Fruit fly (Drosophila melanogaster) whole organism, embryonic: ENCODE data around the gene CG4594.

ENCODE experiments used
- CG17568 ChIP-seq: fragments of 200-800 bp; sonication (Bioruptor generic); optimal IDR thresholded peaks from 2 replicates; lab custom pipeline; 2018; ENCODE audit warnings: missing biosample characterization, mild to moderate bottlenecking, missing genetic modification characterization, moderate library complexity
- CG1792 ChIP-seq: fragments of 200-800 bp; sonication (Bioruptor generic); optimal IDR thresholded peaks from 2 replicates; lab custom pipeline; 2016; ENCODE audit warnings: missing biosample characterization, missing genetic modification characterization
- CG2116 ChIP-seq: fragments of 200-800 bp; sonication (Bioruptor generic); optimal IDR thresholded peaks from 3 replicates; lab custom pipeline; 2018; ENCODE audit warnings: missing biosample characterization, mild to moderate bottlenecking, missing genetic modification characterization
- CG2712 ChIP-seq: fragments of 200-800 bp; optimal IDR thresholded peaks from 3 replicates; lab custom pipeline; 2019; ENCODE audit warnings: missing biosample characterization, mild to moderate bottlenecking, missing genetic modification characterization, moderate library complexity
- CG34376 ChIP-seq: fragments of 200-800 bp; sonication (Bioruptor generic); optimal IDR thresholded peaks from 2 replicates; lab custom pipeline; 2018; ENCODE audit warnings: missing biosample characterization, mild to moderate bottlenecking, missing genetic modification characterization
- CG3995 ChIP-seq: fragments of 200-800 bp; sonication (Bioruptor generic); optimal IDR thresholded peaks from 3 replicates; lab custom pipeline; 2016; ENCODE audit warnings: missing biosample characterization, missing genetic modification characterization
- CG4707 ChIP-seq: fragments of 200-800 bp; sonication (Bioruptor generic); optimal IDR thresholded peaks from 2 replicates; lab custom pipeline; 2018; ENCODE audit warnings: missing biosample characterization, mild to moderate bottlenecking, missing genetic modification characterization, moderate library complexity
- CG6689 ChIP-seq: fragments of 200-800 bp; sonication (Bioruptor generic); IDR thresholded peaks from 2 replicates; pipeline ENCODE4 v1.3.6; 2022; ENCODE audit warnings: missing biosample characterization, missing genetic modification characterization
- CG6813 ChIP-seq: fragments of 200-800 bp; sonication (Bioruptor generic); optimal IDR thresholded peaks from 2 replicates; lab custom pipeline; 2017; ENCODE audit warnings: missing biosample characterization, missing genetic modification characterization, mild to moderate bottlenecking, moderate library complexity, missing genetic modification reagents
- CG7839 ChIP-seq: fragments of 200-800 bp; sonication (Bioruptor generic); optimal IDR thresholded peaks from 3 replicates; lab custom pipeline; 2018; ENCODE audit warnings: missing biosample characterization, mild to moderate bottlenecking, missing genetic modification characterization, moderate library complexity
- CG9727 ChIP-seq: fragments of 200-800 bp; sonication (Bioruptor generic); optimal IDR thresholded peaks from 3 replicates; lab custom pipeline; 2017; ENCODE audit warnings: missing biosample characterization, mild to moderate bottlenecking, missing genetic modification characterization
- CG9817 ChIP-seq: fragments of 200-800 bp; sonication (Bioruptor generic); optimal IDR thresholded peaks from 2 replicates; lab custom pipeline; 2018; ENCODE audit warnings: missing biosample characterization, mild to moderate bottlenecking, missing genetic modification characterization, moderate library complexity
- CHES-1-like ChIP-seq: fragments of 200-800 bp; sonication (Bioruptor generic); optimal IDR thresholded peaks from 2 replicates; lab custom pipeline; 2016; ENCODE audit warnings: missing biosample characterization, missing genetic modification characterization
- D ChIP-seq, 2 experiments: fragments of 200-800 bp in 1 of 2; fragments of >200 bp in 1 of 2; sonication (Bioruptor generic) in 1 of 2; optimal IDR thresholded peaks; 2 replicates in 1 of 2; 3 replicates in 1 of 2; lab custom pipeline; 2017; ENCODE audit warnings: mild to moderate bottlenecking in 1 of 2, missing biosample characterization in 1 of 2, missing genetic modification characterization in 1 of 2, missing genetic modification reagents in 1 of 2
- Dad ChIP-seq: fragments of 200-800 bp; sonication (Bioruptor generic); optimal IDR thresholded peaks from 3 replicates; lab custom pipeline; 2016; ENCODE audit warnings: missing biosample characterization, missing genetic modification characterization
- Deaf1 ChIP-seq: fragments of 200-800 bp; optimal IDR thresholded peaks from 3 replicates; lab custom pipeline; 2019; ENCODE audit warnings: missing biosample characterization, mild to moderate bottlenecking, missing genetic modification characterization, moderate library complexity
- Dfd ChIP-seq, 2 experiments: fragments of >200 bp; optimal IDR thresholded peaks; 2 replicates each; lab custom pipeline; 2017; ENCODE audit warnings: missing biosample characterization in 2 of 2, missing genetic modification characterization in 2 of 2
- Dip3 ChIP-seq: fragments of 200-800 bp; sonication (Bioruptor generic); optimal IDR thresholded peaks from 3 replicates; lab custom pipeline; 2016; ENCODE audit warnings: missing biosample characterization, missing genetic modification characterization
- Doc2 ChIP-seq: fragments of 200-800 bp; sonication (Bioruptor generic); IDR thresholded peaks from 2 replicates; pipeline ENCODE4 v1.3.6; 2022; ENCODE audit warnings: missing biosample characterization, missing genetic modification characterization
- Doc3 ChIP-seq: fragments of 200-800 bp; sonication (Bioruptor generic); IDR thresholded peaks from 3 replicates; pipeline ENCODE4 v1.3.6; 2022; ENCODE audit warnings: missing biosample characterization, missing genetic modification characterization; ENCODE audit not compliant: partially characterized antibody
- E2f2 ChIP-seq: fragments of 200-800 bp; sonication (Bioruptor generic); IDR thresholded peaks from 2 replicates; pipeline ENCODE4 v1.3.6; 2022; ENCODE audit warnings: missing biosample characterization, missing genetic modification characterization
- Fer2 ChIP-seq: fragments of 200-800 bp; sonication (Bioruptor generic); optimal IDR thresholded peaks from 2 replicates; lab custom pipeline; 2018; ENCODE audit warnings: missing biosample characterization, mild to moderate bottlenecking, missing genetic modification characterization, moderate library complexity
- HHEX ChIP-seq: fragments of 200-800 bp; sonication (Bioruptor generic); optimal IDR thresholded peaks from 3 replicates; lab custom pipeline; 2017; ENCODE audit warnings: missing biosample characterization, mild to moderate bottlenecking, missing genetic modification characterization, missing genetic modification reagents
- HLH4C ChIP-seq: fragments of 200-800 bp; sonication (Bioruptor generic); IDR thresholded peaks from 3 replicates; pipeline ENCODE4 v1.3.6; 2022; ENCODE audit warnings: missing biosample characterization, missing genetic modification characterization; ENCODE audit not compliant: partially characterized antibody
- Hr3 ChIP-seq: fragments of 200-800 bp; sonication (Bioruptor generic); optimal IDR thresholded peaks from 3 replicates; lab custom pipeline; 2016; ENCODE audit warnings: missing biosample characterization, missing genetic modification characterization
- Myb ChIP-seq: fragments of 200-800 bp; sonication (Bioruptor generic); optimal IDR thresholded peaks from 2 replicates; lab custom pipeline; 2016; ENCODE audit warnings: missing biosample characterization, missing genetic modification characterization
- Optix ChIP-seq: fragments of 200-800 bp; sonication (Bioruptor generic); IDR thresholded peaks from 3 replicates; pipeline ENCODE4 v1.3.6; 2022; ENCODE audit warnings: missing biosample characterization, missing genetic modification characterization
- Stat92E ChIP-seq, 3 experiments: fragments of >200 bp in 2 of 3; fragments of 200-800 bp in 1 of 3; sonication (Bioruptor generic) in 1 of 3; optimal IDR thresholded peaks; 2 replicates each; lab custom pipeline; 2017 to 2019; ENCODE audit warnings: missing biosample characterization in 3 of 3, missing genetic modification characterization in 3 of 3, mild to moderate bottlenecking in 1 of 3, moderate library complexity in 1 of 3
- az2 ChIP-seq: fragments of 200-800 bp; sonication (Bioruptor generic); optimal IDR thresholded peaks from 3 replicates; lab custom pipeline; 2016; ENCODE audit warnings: missing biosample characterization, missing genetic modification characterization
- bowl ChIP-seq: fragments of 200-800 bp; sonication (Bioruptor generic); IDR thresholded peaks from 2 replicates; pipeline ENCODE4 v1.3.6; 2022; ENCODE audit warnings: missing biosample characterization, missing genetic modification characterization
- bsh ChIP-seq, 2 experiments: fragments of 200-800 bp; sonication (Bioruptor generic); optimal IDR thresholded peaks; 2 replicates each; lab custom pipeline; 2017 to 2018; ENCODE audit warnings: mild to moderate bottlenecking in 2 of 2, missing biosample characterization in 2 of 2, missing genetic modification characterization in 2 of 2, moderate library complexity in 1 of 2
- corto ChIP-seq: fragments of 200-800 bp; sonication (Bioruptor generic); optimal IDR thresholded peaks from 2 replicates; lab custom pipeline; 2016; ENCODE audit warnings: missing biosample characterization, mild to moderate bottlenecking, missing genetic modification characterization, moderate library complexity
- croc ChIP-seq: fragments of 200-800 bp; sonication (Bioruptor generic); conservative IDR thresholded peaks from 3 replicates; pipeline ENCODE4 v1.3.6; 2022; ENCODE audit warnings: missing biosample characterization, missing genetic modification characterization
- cwo ChIP-seq: fragments of 200-800 bp; sonication (Bioruptor generic); optimal IDR thresholded peaks from 3 replicates; lab custom pipeline; 2017; ENCODE audit warnings: missing biosample characterization, missing genetic modification characterization, mild to moderate bottlenecking, moderate library complexity, missing genetic modification reagents
- dm ChIP-seq: fragments of 200-800 bp; sonication (Bioruptor generic); optimal IDR thresholded peaks from 3 replicates; lab custom pipeline; 2016; ENCODE audit warnings: missing biosample characterization, missing genetic modification characterization
- dmrt11E ChIP-seq: fragments of 200-800 bp; sonication (Bioruptor generic); optimal IDR thresholded peaks from 3 replicates; lab custom pipeline; 2018; ENCODE audit warnings: missing biosample characterization, mild to moderate bottlenecking, missing genetic modification characterization, moderate library complexity
- fd102C ChIP-seq: fragments of 200-800 bp; sonication (Bioruptor generic); optimal IDR thresholded peaks from 2 replicates; lab custom pipeline; 2018; ENCODE audit warnings: missing biosample characterization, mild to moderate bottlenecking, missing genetic modification characterization, moderate library complexity
- gem ChIP-seq: fragments of 200-800 bp; sonication (Bioruptor generic); optimal IDR thresholded peaks from 2 replicates; lab custom pipeline; 2019; ENCODE audit warnings: missing biosample characterization, mild to moderate bottlenecking, missing genetic modification characterization, moderate library complexity
- hkb ChIP-seq, 2 experiments: fragments of 200-800 bp in 1 of 2; fragments of >200 bp in 1 of 2; sonication (Bioruptor generic) in 1 of 2; IDR thresholded peaks in 1 of 2; optimal IDR thresholded peaks in 1 of 2; 2 replicates each; pipeline versions ENCODE4 v1.3.6 to Lab custom; 2017 to 2022; ENCODE audit warnings: missing biosample characterization in 1 of 2, missing genetic modification characterization in 1 of 2
- insv ChIP-seq, 2 experiments: fragments of 200-800 bp; sonication (Bioruptor generic); optimal IDR thresholded peaks; 3 replicates each; lab custom pipeline; 2016 to 2018; ENCODE audit warnings: missing biosample characterization in 2 of 2, missing genetic modification characterization in 2 of 2
- jumu ChIP-seq: fragments of 200-800 bp; sonication (Bioruptor generic); optimal IDR thresholded peaks from 3 replicates; lab custom pipeline; 2016; ENCODE audit warnings: missing biosample characterization, missing genetic modification characterization
- kay ChIP-seq: fragments of 200-800 bp; sonication (Bioruptor generic); optimal IDR thresholded peaks from 2 replicates; lab custom pipeline; 2016; ENCODE audit warnings: missing biosample characterization, missing genetic modification characterization
- nom ChIP-seq: fragments of 200-800 bp; sonication (Bioruptor generic); optimal IDR thresholded peaks from 2 replicates; lab custom pipeline; 2017; ENCODE audit warnings: missing biosample characterization, missing genetic modification characterization, mild to moderate bottlenecking, moderate library complexity, missing genetic modification reagents
- pita ChIP-seq: fragments of 200-800 bp; sonication (Bioruptor generic); optimal IDR thresholded peaks from 2 replicates; lab custom pipeline; 2017; ENCODE audit warnings: missing biosample characterization, mild to moderate bottlenecking, missing genetic modification characterization
- pros ChIP-seq: fragments of 200-800 bp; sonication (Bioruptor generic); optimal IDR thresholded peaks from 3 replicates; lab custom pipeline; 2019; ENCODE audit warnings: missing biosample characterization, mild to moderate bottlenecking, missing genetic modification characterization, moderate library complexity
- schlank ChIP-seq: fragments of 200-800 bp; sonication (Bioruptor generic); optimal IDR thresholded peaks from 2 replicates; lab custom pipeline; 2018; ENCODE audit warnings: missing biosample characterization, mild to moderate bottlenecking, missing genetic modification characterization
- tin ChIP-seq: fragments of 200-800 bp; sonication (Bioruptor generic); optimal IDR thresholded peaks from 3 replicates; lab custom pipeline; 2016; ENCODE audit warnings: missing biosample characterization, missing genetic modification characterization
- toy ChIP-seq: fragments of 200-800 bp; sonication (Bioruptor generic); IDR thresholded peaks from 2 replicates; pipeline ENCODE4 v1.3.6; 2022; ENCODE audit warnings: missing biosample characterization, missing genetic modification characterization
- zfh2 ChIP-seq: fragments of 200-800 bp; sonication (Bioruptor generic); optimal IDR thresholded peaks from 2 replicates; lab custom pipeline; 2016; ENCODE audit warnings: missing biosample characterization, missing genetic modification characterization

The CG4594 gene

DNA sequence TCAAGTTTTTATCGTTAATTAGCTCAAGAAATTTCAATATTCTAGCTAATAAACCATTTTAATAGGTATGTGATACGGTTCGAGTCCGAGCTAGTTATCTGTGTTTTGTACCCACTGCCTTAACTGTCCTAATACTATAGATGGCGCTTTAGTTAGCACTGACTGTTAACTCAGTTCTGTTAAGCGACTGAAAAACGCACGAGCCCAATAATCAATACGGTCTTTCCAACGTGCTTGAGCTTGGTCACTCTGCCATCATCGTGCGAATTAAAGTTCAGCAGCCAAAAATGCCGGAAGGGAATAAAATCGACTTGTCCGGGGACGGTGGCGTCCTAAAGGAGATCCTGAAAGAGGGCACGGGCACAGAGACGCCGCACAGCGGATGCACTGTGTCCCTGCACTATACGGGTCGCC is 32.1 kb upstream of the CG4594 start, which contains the start of gene Fkbp59 (continued):
- TF ChIP-seq schlank (tag; lab: Kevin White, UChicago), result no peak
- no peak for TF ChIP-seq gem (tag; lab: Kevin White, UChicago)
- no peak for TF ChIP-seq CG9817 (tag; lab: Kevin White, UChicago)
- TF ChIP-seq Dip3 (GFP tag; lab: Kevin White, UChicago), result no peak
- peak; percentile 15 for TF ChIP-seq CG7839 (tag; lab: Kevin White, UChicago)
- TF ChIP-seq CG1792, result no peak
- no peak for TF ChIP-seq Dad (GFP tag; lab: Kevin White, UChicago)
- TF ChIP-seq CHES-1-like (GFP tag; lab: Kevin White, UChicago), result no peak
- TF ChIP-seq pros (GFP tag; lab: Kevin White, UChicago), result no peak
- no peak for TF ChIP-seq corto (GFP tag; lab: Kevin White, UChicago)
- no peak for TF ChIP-seq Dfd (GFP tag; optimal IDR thresholded peaks at IDR 0.05; lab: Kevin White, UChicago)
- no peak for TF ChIP-seq az2 (GFP tag; lab: Kevin White, UChicago)
- TF ChIP-seq CG34376, result no peak
- TF ChIP-seq Doc2, result no peak
- peak; percentile 54 for TF ChIP-seq E2f2 (GFP tag; lab: Robert Waterston, UW)
- TF ChIP-seq Doc3 (GFP tag; lab: Robert Waterston, UW), result no peak
- TF ChIP-seq Stat92E (GFP tag; optimal IDR thresholded peaks at IDR 0.05; lab: Kevin White, UChicago), result no peak
- peak; percentile 39 for TF ChIP-seq Myb (GFP tag; lab: Kevin White, UChicago)
- TF ChIP-seq bsh (GFP tag; optimal IDR thresholded peaks at IDR 0.05; lab: Kevin White, UChicago), result no peak
- TF ChIP-seq nom (GFP tag; lab: Kevin White, UChicago), result peak; percentile 22
- TF ChIP-seq kay (GFP tag; lab: Kevin White, UChicago), result no peak
- no peak for TF ChIP-seq D (optimal IDR thresholded peaks at IDR 0.05; lab: Kevin White, UChicago)
- TF ChIP-seq D (GFP tag; optimal IDR thresholded peaks at IDR 0.05; lab: Kevin White, UChicago), result no peak
- no peak for TF ChIP-seq tin (GFP tag; lab: Kevin White, UChicago)
- TF ChIP-seq HLH4C (GFP tag; lab: Robert Waterston, UW), result peak; percentile 99
- TF ChIP-seq fd102C, result no peak
- TF ChIP-seq cwo (GFP tag; lab: Kevin White, UChicago), result no peak
- no peak for TF ChIP-seq croc (GFP tag; lab: Robert Waterston, UW)
- no peak for TF ChIP-seq CG6689 (GFP tag; lab: Robert Waterston, UW)
- TF ChIP-seq pita, result peak; percentile 88
- TF ChIP-seq hkb (optimal IDR thresholded peaks at IDR 0.05; lab: Kevin White, UChicago), result no peak
- no peak for TF ChIP-seq hkb (GFP tag; IDR thresholded peaks at IDR 0.05; lab: Robert Waterston, UW)
- TF ChIP-seq Hr3 (GFP tag; lab: Kevin White, UChicago), result no peak
- no peak for TF ChIP-seq HHEX (GFP tag; lab: Kevin White, UChicago)
- TF ChIP-seq jumu (GFP tag; lab: Kevin White, UChicago), result no peak
- TF ChIP-seq CG9727 (GFP tag; lab: Kevin White, UChicago), result no peak
- TF ChIP-seq insv (GFP tag; optimal IDR thresholded peaks at IDR 0.05; lab: Kevin White, UChicago), result peak in 1 of 2 experiments; percentile 43
- TF ChIP-seq CG6813 (GFP tag; lab: Kevin White, UChicago), result no peak
- TF ChIP-seq Fer2 (tag; lab: Kevin White, UChicago), result no peak
- no peak for TF ChIP-seq dmrt11E
- TF ChIP-seq toy (GFP tag; lab: Robert Waterston, UW), result no peak
- peak; percentile 6 for TF ChIP-seq Deaf1 (tag; lab: Kevin White, UChicago)
- no peak for TF ChIP-seq bowl (GFP tag; lab: Robert Waterston, UW)
- no peak for TF ChIP-seq CG3995 (GFP tag; lab: Kevin White, UChicago)
- TF ChIP-seq CG2116, result peak; percentile 33
- TF ChIP-seq zfh2 (GFP tag; lab: Kevin White, UChicago), result no peak
- TF ChIP-seq CG2712 (tag; lab: Kevin White, UChicago), result peak; percentile 51
- TF ChIP-seq CG4707 (GFP tag; lab: Kevin White, UChicago), result no peak
- TF ChIP-seq dm (GFP tag; lab: Kevin White, UChicago), result peak; percentile 66
- TF ChIP-seq Optix, result no peak
- TF ChIP-seq CG17568 (GFP tag; lab: Kevin White, UChicago), result no peak
